Worm (Caenorhabditis elegans) whole organism, L4/young adult: ENCODE results near the gene dib-1.

Experiments
- dao-5 ChIP-seq: sonication (generic microtip); optimal IDR thresholded peaks from 2 replicates; lab custom pipeline; 2016; ENCODE audit warnings: missing genotype, missing genetic modification characterization, moderate library complexity, missing compliant biosample characterization
- him-1 ChIP-seq: sonication (generic microtip); optimal IDR thresholded peaks from 2 replicates; lab custom pipeline; 2016; ENCODE audit warnings: missing genotype, missing genetic modification reagents, missing genetic modification characterization, missing compliant biosample characterization

DNA sequence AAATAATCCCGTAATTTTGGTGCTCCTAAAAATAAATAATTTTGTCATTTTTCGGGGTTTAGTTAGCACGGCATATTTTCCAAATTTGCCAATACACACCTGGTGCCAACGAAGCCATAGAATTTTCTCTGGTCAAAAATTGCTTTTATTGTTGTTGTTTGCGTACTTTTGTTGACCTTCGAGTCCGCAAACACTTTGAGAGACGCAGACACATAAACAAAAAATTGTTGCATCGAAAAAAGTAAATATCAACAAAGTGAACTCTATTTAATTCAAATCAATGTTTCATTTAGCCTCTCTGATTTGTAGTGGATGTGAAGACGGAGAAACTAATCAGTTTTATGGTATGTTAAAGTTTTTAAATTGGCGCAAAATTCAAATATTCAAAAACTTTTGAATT lies 44.4 kb upstream of the dib-1 start, which contains the start of gene Y54G2A.40:
- no peak for TF ChIP-seq dao-5 (tag; lab: Kevin White, UChicago)
- TF ChIP-seq him-1 (tag; lab: Kevin White, UChicago), result no peak
